Fruit fly (Drosophila melanogaster): ENCODE data around the gene mura.

mura gene

DNA sequence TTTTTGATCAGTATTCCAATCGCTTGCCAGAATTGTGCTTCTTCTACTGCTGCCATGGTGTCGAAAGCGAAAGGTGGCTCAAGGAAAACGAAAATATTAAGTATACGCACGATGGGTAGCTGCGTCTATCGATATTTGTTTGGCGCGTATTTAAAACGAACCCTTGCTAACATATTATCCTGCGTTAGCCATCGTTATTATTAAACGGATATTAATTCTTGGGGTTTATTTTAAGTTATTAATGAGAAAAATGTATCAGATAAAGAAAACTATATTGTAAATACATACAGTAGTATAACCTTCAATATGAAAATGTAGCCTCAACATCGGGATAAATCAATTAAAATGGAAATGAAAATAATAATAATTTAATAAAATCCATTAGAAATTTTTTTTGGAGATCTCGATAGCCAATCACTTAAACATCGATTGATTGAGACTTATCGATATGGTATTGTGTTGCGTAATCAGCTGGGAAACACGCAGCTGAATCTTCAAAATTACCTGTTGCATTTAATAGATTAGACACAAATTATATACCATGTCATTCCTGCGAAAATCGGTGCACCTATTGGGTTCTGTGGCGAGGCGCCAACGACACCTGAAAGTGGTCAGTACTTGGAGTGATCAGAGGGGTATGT is 3.8 kb upstream of the mura start, which contains the start of the genes CG9386 and BckdhA (continued):
- peak; percentile 5 for TF ChIP-seq CG8388 (GFP tag; optimal IDR thresholded peaks at IDR 0.05)
- no peak for TF ChIP-seq repo (GFP tag; optimal IDR thresholded peaks at IDR 0.05)
- TF ChIP-seq CG34224 (GFP tag; IDR thresholded peaks at IDR 0.05; ENCODE audit: partially characterized antibody): peak; percentile 60
- TF ChIP-seq ato (GFP tag; IDR thresholded peaks at IDR 0.05; ENCODE audit: partially characterized antibody): peak; percentile 56; the same call in 1 of the 2 replicates
- no peak for TF ChIP-seq CG2199 (GFP tag; IDR thresholded peaks at IDR 0.05)
- no peak for TF ChIP-seq CG2875 (GFP tag; optimal IDR thresholded peaks at IDR 0.05)
- TF ChIP-seq bowl (GFP tag; IDR thresholded peaks at IDR 0.05): no peak
- peak; percentile 80 for TF ChIP-seq row (GFP tag; IDR thresholded peaks at IDR 0.05)
- no peak for TF ChIP-seq wek (GFP tag; optimal IDR thresholded peaks at IDR 0.05)
- TF ChIP-seq CG13775 (GFP tag; optimal IDR thresholded peaks at IDR 0.05): peak; percentile 55
- TF ChIP-seq amos (GFP tag; IDR thresholded peaks at IDR 0.05; ENCODE audit: partially characterized antibody): peak; percentile 67; the same call in 1 of the 2 replicates
- no peak for TF ChIP-seq emc (GFP tag; optimal IDR thresholded peaks at IDR 0.05)
- peak; percentile 73 for TF ChIP-seq CoRest (tag; optimal IDR thresholded peaks at IDR 0.05)
- peak; percentile 27 for TF ChIP-seq CG6765 (GFP tag; optimal IDR thresholded peaks at IDR 0.05)
- no peak for TF ChIP-seq B-H1 (GFP tag; IDR thresholded peaks at IDR 0.05)
- TF ChIP-seq ci (GFP tag; IDR thresholded peaks at IDR 0.05): peak; percentile 53; the same call in 1 of the 3 replicates
- no peak for TF ChIP-seq CG1233 (GFP tag; optimal IDR thresholded peaks at IDR 0.05)

DNA sequence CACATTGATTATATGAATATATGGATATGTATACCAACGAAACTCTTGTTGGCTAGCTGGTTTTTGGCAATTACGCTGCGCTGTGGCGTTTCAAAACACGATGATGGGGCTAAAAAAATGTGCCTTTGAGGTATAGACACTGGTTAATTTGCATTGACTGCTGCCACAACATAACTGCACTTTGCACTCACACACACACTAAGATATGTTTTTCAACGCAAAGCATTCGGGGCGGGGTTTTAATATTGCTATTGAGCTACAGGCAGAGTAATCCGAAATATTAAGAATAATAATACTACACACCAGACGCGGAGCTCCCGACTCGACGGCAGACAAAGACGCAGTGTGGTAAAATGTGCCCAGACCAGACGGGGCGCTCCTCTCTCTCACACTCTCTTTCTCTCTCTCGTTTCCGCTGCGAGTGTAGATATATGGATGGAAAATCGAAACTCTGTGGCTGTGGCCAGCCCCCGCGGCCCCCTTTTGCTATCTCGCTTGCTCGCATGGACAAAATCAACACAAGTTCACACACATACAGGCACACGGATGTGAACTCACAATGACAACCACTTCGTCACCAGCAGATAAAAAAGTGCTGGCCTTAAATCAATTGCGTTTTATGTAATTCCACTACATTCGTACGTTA is 470 bp downstream of the mura start:
- TF ChIP-seq CTCF (GFP tag; optimal IDR thresholded peaks at IDR 0.05) (peak; percentile 13), Hr51 (GFP tag; optimal IDR thresholded peaks at IDR 0.05) (peak in 1 of 2 experiments; percentile 17), Atf-2 (GFP tag; optimal IDR thresholded peaks at IDR 0.05) (no peak), CG8388 (GFP tag; optimal IDR thresholded peaks at IDR 0.05) (no peak), CG6254 (GFP tag; optimal IDR thresholded peaks at IDR 0.05) (peak; percentile 52), crp (GFP tag; optimal IDR thresholded peaks at IDR 0.05) (no peak), sr (GFP tag; IDR thresholded peaks at IDR 0.05) (no peak), inv (GFP tag; IDR thresholded peaks at IDR 0.05; ENCODE audit: partially characterized antibody) (no peak), Dfd (GFP tag; optimal IDR thresholded peaks at IDR 0.05) (no peak), CG13894 (tag; optimal IDR thresholded peaks at IDR 0.05) (peak; percentile 66), Xrp1 (GFP tag; IDR thresholded peaks at IDR 0.05) (no peak), cg (GFP tag; optimal IDR thresholded peaks at IDR 0.05) (peak; percentile 97), gsb (GFP tag; IDR thresholded peaks at IDR 0.05) (no peak), lab (GFP tag; optimal IDR thresholded peaks at IDR 0.05) (peak; percentile 68), Ravus (GFP tag; IDR thresholded peaks at IDR 0.05) (no peak), CG12942 (GFP tag; optimal IDR thresholded peaks at IDR 0.05) (no peak), CG1792 (GFP tag; optimal IDR thresholded peaks at IDR 0.05) (peak; percentile 5), Abd-B (GFP tag; optimal IDR thresholded peaks at IDR 0.05) (no peak), org-1 (GFP tag; optimal IDR thresholded peaks at IDR 0.05) (peak; percentile 25), CG10267 (tag; optimal IDR thresholded peaks at IDR 0.05) (no peak), ken (GFP tag; IDR thresholded peaks at IDR 0.05) (no peak), zfh1 (GFP tag; IDR thresholded peaks at IDR 0.05) (no peak), Dad (GFP tag; optimal IDR thresholded peaks at IDR 0.05) (peak; percentile 11), bigmax (GFP tag; optimal IDR thresholded peaks at IDR 0.05) (peak; percentile 48), Spps (tag; optimal IDR thresholded peaks at IDR 0.05) (no peak), ro (GFP tag; IDR thresholded peaks at IDR 0.05) (no peak), CG13775 (GFP tag; optimal IDR thresholded peaks at IDR 0.05) (no peak), pb (GFP tag; optimal IDR thresholded peaks at IDR 0.05) (peak; percentile 38), scrt (GFP tag; optimal IDR thresholded peaks at IDR 0.05) (peak; percentile 62), Ssrp (tag; optimal IDR thresholded peaks at IDR 0.05) (no peak), dati (GFP tag; IDR thresholded peaks at IDR 0.05) (no peak), Dp (GFP tag; optimal IDR thresholded peaks at IDR 0.05) (no peak), GATAe (GFP tag; conservative IDR thresholded peaks at IDR 0.05) (no peak)
